Worm (Caenorhabditis elegans): Measurements from ENCODE around the gene R13A1.5.

Gene R13A1.5

ce11 chrIV:7166553-7166952 is 25.1 kb downstream of the R13A1.5 start, which contains the start of gene C42D4.18 (continued):
- TF ChIP-seq efl-1 (optimal IDR thresholded peaks at IDR 0.05): peak; percentile 65 to 73
- peak in 1 of 2 experiments; percentile 82 for TF ChIP-seq efl-1 (GFP tag; optimal IDR thresholded peaks at IDR 0.05 in 1 of 2)
- TF ChIP-seq nhr-77 (tag; optimal IDR thresholded peaks at IDR 0.05): no peak
- peak; percentile 38 for TF ChIP-seq rnt-1 (tag; optimal IDR thresholded peaks at IDR 0.05)
- no peak for TF ChIP-seq C34B4.2 (tag; optimal IDR thresholded peaks at IDR 0.05)
- no peak for TF ChIP-seq nhr-11 (tag; optimal IDR thresholded peaks at IDR 0.05)
- TF ChIP-seq hlh-17 (GFP tag; optimal IDR thresholded peaks at IDR 0.05; ENCODE audit: borderline replicate concordance): no peak
- TF ChIP-seq sup-37 (GFP tag; optimal IDR thresholded peaks at IDR 0.05): no peak
- no peak for TF ChIP-seq lin-14 (GFP tag; optimal IDR thresholded peaks at IDR 0.05)
- no peak for TF ChIP-seq unc-62 (GFP tag; optimal IDR thresholded peaks at IDR 0.05)
- no peak for TF ChIP-seq pag-3 (tag; optimal IDR thresholded peaks at IDR 0.05; ENCODE audit: borderline replicate concordance, insufficient read depth)
- peak; percentile 37 for TF ChIP-seq fkh-8 (tag; optimal IDR thresholded peaks at IDR 0.05)
- no peak for TF ChIP-seq ceh-8 (GFP tag; optimal IDR thresholded peaks at IDR 0.05)
- TF ChIP-seq Y116A8C.19 (tag; optimal IDR thresholded peaks at IDR 0.05; ENCODE audit: borderline replicate concordance): no peak
- TF ChIP-seq C04F5.9 (tag; optimal IDR thresholded peaks at IDR 0.05): no peak
- TF ChIP-seq aly-2 (tag; optimal IDR thresholded peaks at IDR 0.05): no peak
- no peak for TF ChIP-seq nhr-20 (tag; optimal IDR thresholded peaks at IDR 0.05)
- TF ChIP-seq ceh-82 (tag; optimal IDR thresholded peaks at IDR 0.05): peak in 1 of 3 experiments; percentile 31
- no peak for TF ChIP-seq pqm-1 (tag; optimal IDR thresholded peaks at IDR 0.05)
- no peak for TF ChIP-seq aha-1 (tag; optimal IDR thresholded peaks at IDR 0.05)
- no peak for TF ChIP-seq tlp-1 (tag; optimal IDR thresholded peaks at IDR 0.05)
- TF ChIP-seq egl-27 (tag; optimal IDR thresholded peaks at IDR 0.05): no peak
- no peak for TF ChIP-seq elt-2 (tag; optimal IDR thresholded peaks at IDR 0.05)
- no peak for TF ChIP-seq tbx-2 (tag; optimal IDR thresholded peaks at IDR 0.05)
- no peak for TF ChIP-seq sptf-1 (tag; optimal IDR thresholded peaks at IDR 0.05)
- no peak for TF ChIP-seq blmp-1 (tag; optimal IDR thresholded peaks at IDR 0.05)
- TF ChIP-seq egl-13 (tag; optimal IDR thresholded peaks at IDR 0.05): no peak
- TF ChIP-seq mdl-1 (tag; optimal IDR thresholded peaks at IDR 0.05): peak in 1 of 2 experiments; percentile 29
- TF ChIP-seq unc-130 (tag; optimal IDR thresholded peaks at IDR 0.05): no peak
- no peak for TF ChIP-seq hpl-2 (GFP tag; optimal IDR thresholded peaks at IDR 0.05)
- TF ChIP-seq lin-13 (GFP tag; optimal IDR thresholded peaks at IDR 0.05): no peak
- no peak for TF ChIP-seq C16A3.4 (tag; optimal IDR thresholded peaks at IDR 0.05)
- TF ChIP-seq nhr-47 (tag; optimal IDR thresholded peaks at IDR 0.05): peak; percentile 38
- peak; percentile 8 to 27 (median 13) for TF ChIP-seq dpl-1 (GFP tag; optimal IDR thresholded peaks at IDR 0.05)
- TF ChIP-seq dsc-1 (tag; optimal IDR thresholded peaks at IDR 0.05): peak; percentile 42
- no peak for TF ChIP-seq snpc-4 (tag; optimal IDR thresholded peaks at IDR 0.05)
- no peak for TF ChIP-seq jun-1 (tag; optimal IDR thresholded peaks at IDR 0.05)
- TF ChIP-seq fkh-4 (tag; optimal IDR thresholded peaks at IDR 0.05; ENCODE audit: borderline replicate concordance): no peak
- TF ChIP-seq ztf-4 (tag; optimal IDR thresholded peaks at IDR 0.05): no peak
- no peak for TF ChIP-seq lin-35 (GFP tag; optimal IDR thresholded peaks at IDR 0.05)
- no peak for TF ChIP-seq xbp-1 (tag; optimal IDR thresholded peaks at IDR 0.05)
- TF ChIP-seq nhr-84 (tag; optimal IDR thresholded peaks at IDR 0.05): no peak
- TF ChIP-seq nhr-237 (tag; optimal IDR thresholded peaks at IDR 0.05): no peak
- peak; percentile 53 for TF ChIP-seq mep-1 (tag; optimal IDR thresholded peaks at IDR 0.05)
- TF ChIP-seq zag-1 (tag; optimal IDR thresholded peaks at IDR 0.05): no peak

- peak; percentile 12 for TF ChIP-seq C16A3.4 (tag; optimal IDR thresholded peaks at IDR 0.05)
- TF ChIP-seq swsn-7 (tag; optimal IDR thresholded peaks at IDR 0.05): peak; percentile 4
- no peak for TF ChIP-seq ets-5 (GFP tag; IDR thresholded peaks at IDR 0.05)
- peak in 1 of 6 experiments; percentile 3 for TF ChIP-seq elt-3 (tag; optimal IDR thresholded peaks at IDR 0.05)
- no peak for TF ChIP-seq unc-30 (tag; optimal IDR thresholded peaks at IDR 0.05)
- peak; percentile 59 for TF ChIP-seq mep-1 (tag; optimal IDR thresholded peaks at IDR 0.05)
- peak; percentile 47 to 90 for TF ChIP-seq lin-35 (GFP tag; optimal IDR thresholded peaks at IDR 0.05)
- peak; percentile 46 for TF ChIP-seq nhr-47 (tag; optimal IDR thresholded peaks at IDR 0.05)
- TF ChIP-seq F16B12.6 (tag; optimal IDR thresholded peaks at IDR 0.05): peak; percentile 47
- no peak for TF ChIP-seq elt-2 (tag; optimal IDR thresholded peaks at IDR 0.05)
- TF ChIP-seq nhr-20 (tag; optimal IDR thresholded peaks at IDR 0.05): peak; percentile 39
- TF ChIP-seq lin-15B (tag; optimal IDR thresholded peaks at IDR 0.05): peak; percentile 42
- TF ChIP-seq lsy-2 (tag; optimal IDR thresholded peaks at IDR 0.05): peak; percentile 22 to 75
- peak; percentile 9 for TF ChIP-seq rnt-1 (tag; optimal IDR thresholded peaks at IDR 0.05)
- TF ChIP-seq ceh-82 (tag; optimal IDR thresholded peaks at IDR 0.05): peak; percentile 8 to 43 (median 39)
- TF ChIP-seq nhr-71 (tag; optimal IDR thresholded peaks at IDR 0.05): peak; percentile 42
- no peak for TF ChIP-seq nhr-85 (tag)
- TF ChIP-seq tbx-2 (tag; optimal IDR thresholded peaks at IDR 0.05): peak; percentile 22
- TF ChIP-seq dsc-1 (tag; optimal IDR thresholded peaks at IDR 0.05): no peak
Observed at ce11 chrIV:7165723-7166122, 25.9 kb downstream of the R13A1.5 start, which contains the start of gene rpc-1. rpc-1 (minus strand) TSS chrIV:7165748.

Measured in whole organism, L1 larva.